Fruit fly (Drosophila melanogaster): ENCODE results near the gene RpS14b.
A peak's percentile ranks its signal among the peaks of the same experiment; 100 is the strongest.

RpS14b gene

DNA sequence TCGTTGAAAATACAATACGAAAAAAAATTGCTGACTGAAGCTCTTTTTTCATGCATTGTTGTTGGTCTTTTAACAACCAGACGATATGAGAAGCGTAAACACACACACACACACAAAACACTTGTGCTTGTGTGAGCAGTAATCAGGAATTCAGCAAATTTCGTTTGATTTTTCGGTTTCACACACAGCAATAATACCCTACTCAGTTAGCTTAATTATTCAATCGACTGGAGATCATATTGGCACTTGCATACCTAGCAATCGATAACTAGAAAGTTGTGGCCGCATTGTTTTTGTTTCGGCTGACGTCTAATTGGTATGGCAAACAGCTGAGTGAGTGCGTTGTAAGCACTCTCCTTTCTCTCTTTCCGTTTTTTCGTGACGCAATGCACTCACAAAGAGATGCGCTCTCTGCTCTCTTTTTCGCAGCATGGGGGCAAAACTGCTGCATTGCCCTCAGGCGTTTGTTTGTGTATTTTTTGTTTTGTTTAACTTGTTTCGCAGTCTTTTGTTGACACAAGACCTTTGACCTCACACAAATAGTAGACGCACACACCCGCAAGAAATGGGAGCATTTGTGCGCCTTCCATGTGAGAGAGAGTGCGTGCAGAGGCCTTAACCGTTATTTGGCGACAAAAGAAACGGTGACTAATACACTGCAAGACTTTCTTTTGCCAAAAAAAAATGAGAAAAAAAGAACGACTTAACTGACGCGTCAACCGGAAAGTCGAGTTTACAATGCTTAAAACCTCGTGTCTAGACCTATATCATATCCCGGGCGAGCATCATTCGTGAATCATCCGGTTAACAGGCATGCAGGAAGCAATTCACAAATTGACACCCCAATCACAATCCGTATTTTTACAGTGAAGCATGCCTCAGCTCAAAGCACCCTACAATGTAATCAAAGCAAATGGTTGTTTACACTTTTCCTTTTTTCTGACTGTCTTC, 10.3 kb downstream of the RpS14b start (continued):
- TF ChIP-seq exex (tag; optimal IDR thresholded peaks at IDR 0.05) = peak; percentile 58
- no peak for TF ChIP-seq Fer2 (tag; optimal IDR thresholded peaks at IDR 0.05)
- TF ChIP-seq kni (GFP tag; optimal IDR thresholded peaks at IDR 0.05) = peak; percentile 42
- TF ChIP-seq CG5180 (GFP tag; optimal IDR thresholded peaks at IDR 0.05) = no peak
- TF ChIP-seq otp (GFP tag; IDR thresholded peaks at IDR 0.05) = no peak
- TF ChIP-seq pan (optimal IDR thresholded peaks at IDR 0.05) = no peak
- TF ChIP-seq pan (GFP tag; optimal IDR thresholded peaks at IDR 0.05 in 1 of 2, IDR thresholded peaks at IDR 0.05 in 1 of 2) = peak in 1 of 2 experiments; percentile 57
- no peak for TF ChIP-seq CG5245 (GFP tag; optimal IDR thresholded peaks at IDR 0.05)
- TF ChIP-seq zfh2 (GFP tag; optimal IDR thresholded peaks at IDR 0.05) = peak; percentile 40
- TF ChIP-seq dati (GFP tag; IDR thresholded peaks at IDR 0.05) = no peak
- no peak for TF ChIP-seq tll (GFP tag; optimal IDR thresholded peaks at IDR 0.05)
- no peak for TF ChIP-seq nau (GFP tag; optimal IDR thresholded peaks at IDR 0.05)
- TF ChIP-seq CG10543 (GFP tag; optimal IDR thresholded peaks at IDR 0.05) = peak; percentile 56
- TF ChIP-seq mld (GFP tag; IDR thresholded peaks at IDR 0.05; ENCODE audit: partially characterized antibody) = no peak
- no peak for TF ChIP-seq CG9437 (GFP tag; optimal IDR thresholded peaks at IDR 0.05)
- no peak for TF ChIP-seq CG2889 (GFP tag; IDR thresholded peaks at IDR 0.05)
- TF ChIP-seq mirr (GFP tag; optimal IDR thresholded peaks at IDR 0.05) = peak; percentile 43
- no peak for TF ChIP-seq Myb (GFP tag; optimal IDR thresholded peaks at IDR 0.05)
- TF ChIP-seq lab (GFP tag; optimal IDR thresholded peaks at IDR 0.05) = peak; percentile 68
- no peak for TF ChIP-seq CG8388 (GFP tag; optimal IDR thresholded peaks at IDR 0.05)
- TF ChIP-seq Hey (tag; optimal IDR thresholded peaks at IDR 0.05) = no peak
- peak; percentile 49 for TF ChIP-seq Sox102F (GFP tag; optimal IDR thresholded peaks at IDR 0.05)
- no peak for TF ChIP-seq fd3F (GFP tag; optimal IDR thresholded peaks at IDR 0.05)
- no peak for TF ChIP-seq HLHmδ (GFP tag; optimal IDR thresholded peaks at IDR 0.05)
- peak; percentile 6 for TF ChIP-seq oc (tag; optimal IDR thresholded peaks at IDR 0.05)
- TF ChIP-seq repo (GFP tag; optimal IDR thresholded peaks at IDR 0.05) = no peak
- TF ChIP-seq Dll (GFP tag; IDR thresholded peaks at IDR 0.05; ENCODE audit: partially characterized antibody) = 0 out of 4 replicates have a peak, but pooled peaks have one; percentile 37
- TF ChIP-seq sd (tag; optimal IDR thresholded peaks at IDR 0.05) = peak; percentile 91
- TF ChIP-seq CG1529 (GFP tag; optimal IDR thresholded peaks at IDR 0.05) = no peak
- no peak for TF ChIP-seq Lhr (GFP tag; optimal IDR thresholded peaks at IDR 0.05)
- TF ChIP-seq CG11723 (GFP tag; optimal IDR thresholded peaks at IDR 0.05) = no peak
- no peak for TF ChIP-seq Abd-B (GFP tag; optimal IDR thresholded peaks at IDR 0.05)
- TF ChIP-seq ewg (GFP tag; optimal IDR thresholded peaks at IDR 0.05) = peak; percentile 1
- TF ChIP-seq Trl (optimal IDR thresholded peaks at IDR 0.05) = peak; percentile 77 to 89
- TF ChIP-seq Trl (GFP tag; optimal IDR thresholded peaks at IDR 0.05) = peak; percentile 2
- no peak for TF ChIP-seq CG32767 (GFP tag; IDR thresholded peaks at IDR 0.05)
- TF ChIP-seq grau (tag; optimal IDR thresholded peaks at IDR 0.05) = peak; percentile 50
- TF ChIP-seq slbo (GFP tag; IDR thresholded peaks at IDR 0.05) = peak; percentile 57
- TF ChIP-seq br (optimal IDR thresholded peaks at IDR 0.05) = no peak
- peak; percentile 11 for TF ChIP-seq CG15269 (tag; optimal IDR thresholded peaks at IDR 0.05)
- TF ChIP-seq dmrt99B (tag; optimal IDR thresholded peaks at IDR 0.05) = peak; percentile 27
- TF ChIP-seq CG3838 (GFP tag; optimal IDR thresholded peaks at IDR 0.05) = no peak
- TF ChIP-seq az2 (GFP tag; optimal IDR thresholded peaks at IDR 0.05) = no peak
- 0 out of 2 replicates have a peak, but pooled peaks have one; percentile 28 for TF ChIP-seq HLH3B (GFP tag; IDR thresholded peaks at IDR 0.05)
- TF ChIP-seq CG7786 (GFP tag; optimal IDR thresholded peaks at IDR 0.05) = peak; percentile 22
- TF ChIP-seq Meics (GFP tag; optimal IDR thresholded peaks at IDR 0.05) = peak; percentile 35
- no peak for TF ChIP-seq CG17385 (GFP tag; optimal IDR thresholded peaks at IDR 0.05)
- TF ChIP-seq Six4 (GFP tag; optimal IDR thresholded peaks at IDR 0.05) = no peak
